Worm (Caenorhabditis elegans) whole organism, L3 larva: ENCODE data around the gene dop-2.

Experiments
- R02D3.7 ChIP-seq: fragments of 150-350 bp; optimal IDR thresholded peaks from 2 replicates; lab custom pipeline; 2014; ENCODE audit warnings: missing biosample characterization, missing genetic modification characterization
- egl-27 ChIP-seq: sonication (generic microtip); optimal IDR thresholded peaks from 4 replicates; lab custom pipeline; 2017; ENCODE audit warnings: missing biosample characterization, missing genetic modification reagents, missing genetic modification characterization
- egl-5 ChIP-seq: fragments of 150-350 bp; optimal IDR thresholded peaks from 2 replicates; lab custom pipeline; 2017; ENCODE audit warnings: missing biosample characterization, missing genetic modification reagents, missing genetic modification characterization, inconsistent platforms
- elt-1 ChIP-seq: fragments of 150-350 bp; optimal IDR thresholded peaks from 2 replicates; lab custom pipeline; 2014; ENCODE audit warnings: missing biosample characterization, missing genetic modification characterization
- fos-1 ChIP-seq: fragments of 150-350 bp; optimal IDR thresholded peaks from 2 replicates; lab custom pipeline; 2014; ENCODE audit warnings: missing biosample characterization, missing genetic modification characterization
- mml-1 ChIP-seq: fragments of 150-350 bp; sonication (generic microtip); optimal IDR thresholded peaks from 3 replicates; lab custom pipeline; 2014; ENCODE audit warnings: missing biosample characterization, missing genetic modification characterization
- nfya-1 ChIP-seq: sonication (generic microtip); optimal IDR thresholded peaks from 2 replicates; lab custom pipeline; 2017; ENCODE audit warnings: missing genetic modification characterization, mild to moderate bottlenecking, missing compliant biosample characterization, antibody characterized with exemption, moderate library complexity; ENCODE audit not compliant: insufficient read depth
- nhr-12 ChIP-seq: fragments of 150-350 bp; optimal IDR thresholded peaks from 2 replicates; lab custom pipeline; 2014; ENCODE audit warnings: missing biosample characterization, missing genetic modification characterization
- nhr-23 ChIP-seq: fragments of 150-350 bp; optimal IDR thresholded peaks from 2 replicates; lab custom pipeline; 2014; ENCODE audit warnings: missing biosample characterization, missing genetic modification reagents, missing genetic modification characterization
- pha-4 ChIP-seq: fragments of 150-350 bp; optimal IDR thresholded peaks from 2 replicates; lab custom pipeline; 2014; ENCODE audit warnings: missing biosample characterization, missing genetic modification reagents, missing genetic modification characterization
- sea-2 ChIP-seq: fragments of 150-350 bp; sonication (generic microtip); optimal IDR thresholded peaks from 4 replicates; lab custom pipeline; 2014; ENCODE audit warnings: missing biosample characterization, missing genetic modification reagents, missing genetic modification characterization
- skn-1 ChIP-seq: fragments of 150-350 bp; optimal IDR thresholded peaks from 2 replicates; lab custom pipeline; 2014; ENCODE audit warnings: missing biosample characterization, missing genetic modification characterization
- ztf-4 ChIP-seq: fragments of 150-350 bp; optimal IDR thresholded peaks from 2 replicates; lab custom pipeline; 2014; ENCODE audit warnings: missing biosample characterization, missing genetic modification characterization

ce11 chrV:9582594-9583322 lies 25.6 kb upstream of the dop-2 start, which contains the start of gene rtfo-1:
- no peak for TF ChIP-seq skn-1
- TF ChIP-seq fos-1 (tag; lab: Kevin White, UChicago): no peak
- TF ChIP-seq egl-5 (tag; lab: Kevin White, UChicago): no peak
- TF ChIP-seq egl-27 (tag; lab: Kevin White, UChicago): no peak
- TF ChIP-seq R02D3.7 (tag; lab: Kevin White, UChicago): no peak
- TF ChIP-seq nhr-12 (tag; lab: Kevin White, UChicago): no peak
- no peak for TF ChIP-seq elt-1 (tag; lab: Kevin White, UChicago)
- peak; percentile 60 for TF ChIP-seq pha-4
- no peak for TF ChIP-seq ztf-4
- TF ChIP-seq nhr-23 (tag; lab: Kevin White, UChicago): peak; percentile 35
- no peak for TF ChIP-seq sea-2 (GFP tag; lab: Kevin White, UChicago)
- TF ChIP-seq mml-1 (tag; lab: Kevin White, UChicago): no peak
- TF ChIP-seq nfya-1 (tag; lab: Kevin White, UChicago): no peak
